Worm (Caenorhabditis elegans): ENCODE measurements around the gene C34H4.5.

DNA sequence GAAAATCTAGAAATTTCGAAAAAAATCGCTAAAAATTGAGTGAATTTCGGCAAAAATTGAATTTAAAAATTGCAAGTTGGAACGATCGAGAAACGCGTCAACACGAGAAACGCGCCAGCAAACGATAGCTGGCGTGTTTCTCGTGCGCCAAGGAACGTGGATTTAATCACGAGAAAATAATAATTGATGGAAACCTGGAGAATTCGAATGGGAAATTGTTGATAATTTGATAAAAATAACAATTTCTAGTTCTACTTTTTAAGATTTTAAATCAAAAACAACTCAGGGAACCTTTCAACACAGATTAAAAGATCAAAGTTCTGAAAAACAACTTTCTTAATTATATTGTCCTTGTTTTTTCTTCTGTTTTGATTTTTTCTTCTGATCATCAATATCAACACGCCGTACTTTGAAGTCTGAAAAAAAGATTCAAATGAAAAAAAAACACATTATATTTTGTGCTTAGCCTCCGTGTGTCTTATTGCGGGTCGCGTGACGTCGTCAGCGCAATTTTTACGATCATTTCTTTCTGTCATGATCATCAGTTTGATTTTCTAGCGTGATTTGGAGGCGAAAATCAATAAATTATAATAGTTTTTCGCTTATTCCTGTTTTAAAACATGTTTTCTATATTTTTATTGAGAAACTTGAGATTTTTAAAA is 53.9 kb downstream of the C34H4.5 start, which contains the start of gene npp-20:
- no peak for TF ChIP-seq ztf-16 (tag; optimal IDR thresholded peaks at IDR 0.05)
- no peak for TF ChIP-seq ceh-9 (tag; optimal IDR thresholded peaks at IDR 0.05)
- no peak for TF ChIP-seq npax-4 (tag; optimal IDR thresholded peaks at IDR 0.05)
- TF ChIP-seq unc-86 (tag; optimal IDR thresholded peaks at IDR 0.05), result no peak
- TF ChIP-seq elt-2 (tag; optimal IDR thresholded peaks at IDR 0.05), result no peak
- no peak for TF ChIP-seq odd-2 (tag; optimal IDR thresholded peaks at IDR 0.05)
- no peak for TF ChIP-seq nhr-232 (tag; optimal IDR thresholded peaks at IDR 0.05)
- TF ChIP-seq nfya-1 (tag; optimal IDR thresholded peaks at IDR 0.05), result peak; percentile 19
- no peak for TF ChIP-seq syd-9 (tag; optimal IDR thresholded peaks at IDR 0.05)

Data from whole organism, late embryonic.